Fruit fly (Drosophila melanogaster): ENCODE results near the gene CG13996.

dm6 chr2L:6037830-6038229, 17.2 kb downstream of the CG13996 start, which contains the start of the genes CG9117 and CG31643:
- TF ChIP-seq pan (optimal IDR thresholded peaks at IDR 0.05) (no peak), usp (GFP tag; optimal IDR thresholded peaks at IDR 0.05) (no peak), EcR (GFP tag; optimal IDR thresholded peaks at IDR 0.05) (no peak)
